Worm (Caenorhabditis elegans) whole organism, mixed stage, embryonic: Measurements from ENCODE around the gene fbxc-50.

ENCODE experiments used
- bed-3 ChIP-seq: fragments of 200-800 bp; sonication (Bioruptor generic); optimal IDR thresholded peaks from 3 replicates; lab custom pipeline; 2018; ENCODE audit warnings: mild to moderate bottlenecking, missing genetic modification characterization, moderate library complexity, missing compliant biosample characterization
- blmp-1 ChIP-seq: fragments of 150-350 bp; optimal IDR thresholded peaks from 2 replicates; lab custom pipeline; 2014; ENCODE audit warnings: missing biosample characterization, missing genetic modification characterization
- ceh-83 ChIP-seq: fragments of 200-800 bp; sonication (Bioruptor generic); optimal IDR thresholded peaks from 2 replicates; lab custom pipeline; 2018; ENCODE audit warnings: mild to moderate bottlenecking, missing genetic modification characterization, missing compliant biosample characterization
- ces-1 ChIP-seq: fragments of 150-350 bp; optimal IDR thresholded peaks from 2 replicates; lab custom pipeline; 2014; ENCODE audit warnings: missing biosample characterization, missing genetic modification reagents, missing genetic modification characterization
- cnd-1 ChIP-seq: fragments of 200-800 bp; sonication (Bioruptor generic); optimal IDR thresholded peaks from 2 replicates; lab custom pipeline; 2018; ENCODE audit warnings: mild to moderate bottlenecking, missing genetic modification characterization, missing compliant biosample characterization
- drap-1 ChIP-seq: fragments of 200-800 bp; sonication (Bioruptor generic); optimal IDR thresholded peaks from 3 replicates; lab custom pipeline; 2018; ENCODE audit warnings: mild to moderate bottlenecking, missing genetic modification characterization, missing compliant biosample characterization
- elt-1 ChIP-seq: sonication (generic microtip); optimal IDR thresholded peaks from 2 replicates; lab custom pipeline; 2017; ENCODE audit warnings: missing genetic modification characterization, mild to moderate bottlenecking, missing compliant biosample characterization, antibody characterized with exemption, moderate library complexity, borderline replicate concordance; ENCODE audit not compliant: insufficient read depth
- elt-3 ChIP-seq: fragments of 150-350 bp; optimal IDR thresholded peaks from 2 replicates; lab custom pipeline; 2014; ENCODE audit warnings: missing biosample characterization, missing genetic modification characterization
- flh-1 ChIP-seq: fragments of 200-800 bp; sonication (Bioruptor generic); optimal IDR thresholded peaks from 2 replicates; lab custom pipeline; 2018; ENCODE audit warnings: mild to moderate bottlenecking, missing genetic modification characterization, moderate library complexity, missing compliant biosample characterization
- ham-2 ChIP-seq: fragments of 200-800 bp; sonication (Bioruptor generic); optimal IDR thresholded peaks from 2 replicates; lab custom pipeline; 2018; ENCODE audit warnings: mild to moderate bottlenecking, missing genetic modification characterization, missing compliant biosample characterization
- hlh-1 ChIP-seq: fragments of 150-350 bp; optimal IDR thresholded peaks from 2 replicates; lab custom pipeline; 2014; ENCODE audit warnings: missing biosample characterization, missing genetic modification reagents, missing genetic modification characterization
- lin-13 ChIP-seq: fragments of 150-350 bp; optimal IDR thresholded peaks from 2 replicates; lab custom pipeline; 2014; ENCODE audit warnings: missing biosample characterization, missing genetic modification characterization
- lin-32 ChIP-seq: fragments of 200-800 bp; sonication (Bioruptor generic); optimal IDR thresholded peaks from 2 replicates; lab custom pipeline; 2018; ENCODE audit warnings: mild to moderate bottlenecking, missing genetic modification characterization, missing compliant biosample characterization
- lsy-2 ChIP-seq: fragments of 150-350 bp; optimal IDR thresholded peaks from 2 replicates; lab custom pipeline; 2014; ENCODE audit warnings: missing biosample characterization, missing genetic modification characterization
- mab-5 ChIP-seq: fragments of 150-350 bp; optimal IDR thresholded peaks from 2 replicates; lab custom pipeline; 2014; ENCODE audit warnings: missing biosample characterization, missing genetic modification characterization
- mep-1 ChIP-seq: fragments of 150-350 bp; optimal IDR thresholded peaks from 2 replicates; lab custom pipeline; 2017; ENCODE audit warnings: missing biosample characterization, missing genetic modification reagents, missing genetic modification characterization, inconsistent platforms
- mls-2 ChIP-seq: sonication (generic microtip); optimal IDR thresholded peaks from 2 replicates; lab custom pipeline; 2016; ENCODE audit warnings: mild to moderate bottlenecking, missing genetic modification characterization, moderate library complexity, missing compliant biosample characterization
- nhr-12 ChIP-seq: fragments of 150-350 bp; optimal IDR thresholded peaks from 2 replicates; lab custom pipeline; 2014; ENCODE audit warnings: missing biosample characterization, missing genetic modification characterization
- nhr-2 ChIP-seq: fragments of 150-350 bp; optimal IDR thresholded peaks from 2 replicates; lab custom pipeline; 2014; ENCODE audit warnings: missing biosample characterization, missing genetic modification characterization
- nhr-28 ChIP-seq: fragments of 150-350 bp; optimal IDR thresholded peaks from 2 replicates; lab custom pipeline; 2014; ENCODE audit warnings: missing biosample characterization, missing genetic modification characterization
- nhr-76 ChIP-seq: sonication (generic microtip); optimal IDR thresholded peaks from 2 replicates; lab custom pipeline; 2017; ENCODE audit warnings: missing biosample characterization, missing genetic modification characterization
- pha-4 ChIP-seq: fragments of 150-350 bp; optimal IDR thresholded peaks from 2 replicates; lab custom pipeline; 2018; ENCODE audit warnings: missing biosample characterization, missing genetic modification reagents, missing genetic modification characterization
- sem-2 ChIP-seq: fragments of 200-800 bp; sonication (Bioruptor generic); optimal IDR thresholded peaks from 2 replicates; lab custom pipeline; 2018; ENCODE audit warnings: mild to moderate bottlenecking, missing genetic modification characterization, missing compliant biosample characterization
- snpc-4 ChIP-seq: fragments of 150-350 bp; optimal IDR thresholded peaks from 2 replicates; lab custom pipeline; 2014; ENCODE audit warnings: missing biosample characterization, missing genetic modification characterization
- sptf-1 ChIP-seq: sonication (generic microtip); optimal IDR thresholded peaks from 2 replicates; lab custom pipeline; 2017; ENCODE audit warnings: mild to moderate bottlenecking, missing genetic modification characterization, moderate library complexity, missing compliant biosample characterization
- tbx-8 ChIP-seq: fragments of 200-800 bp; sonication (Bioruptor generic); optimal IDR thresholded peaks from 2 replicates; lab custom pipeline; 2018; ENCODE audit warnings: mild to moderate bottlenecking, missing genetic modification characterization, moderate library complexity, missing compliant biosample characterization
- unc-120 ChIP-seq: sonication (generic microtip); optimal IDR thresholded peaks from 2 replicates; lab custom pipeline; 2017; ENCODE audit warnings: missing genetic modification characterization, missing compliant biosample characterization; ENCODE audit not compliant: poor library complexity, severe bottlenecking
- unc-39 ChIP-seq: fragments of 150-350 bp; optimal IDR thresholded peaks from 2 replicates; lab custom pipeline; 2014; ENCODE audit warnings: missing biosample characterization, missing genetic modification characterization
- zip-8 ChIP-seq: fragments of 150-350 bp; optimal IDR thresholded peaks from 2 replicates; lab custom pipeline; 2014; ENCODE audit warnings: missing biosample characterization, missing genetic modification characterization
- ztf-11 ChIP-seq: fragments of 150-350 bp; optimal IDR thresholded peaks from 2 replicates; lab custom pipeline; 2014; ENCODE audit warnings: missing biosample characterization, missing genetic modification characterization

Gene fbxc-50

ce11 chrII:3230422-3230821 is 17.5 kb downstream of the fbxc-50 start, which contains the start of gene srh-297:
Gene srh-297 (minus strand): TSS chrII:3230522.
- no peak for TF ChIP-seq cnd-1 (tag; lab: Kevin White, UChicago)
- TF ChIP-seq lin-32: no peak
- no peak for TF ChIP-seq flh-1 (GFP tag; lab: Kevin White, UChicago)
- TF ChIP-seq pha-4: no peak
- TF ChIP-seq snpc-4 (tag; lab: Kevin White, UChicago): no peak
- no peak for TF ChIP-seq elt-1 (tag; lab: Kevin White, UChicago)
- TF ChIP-seq unc-120: no peak
- TF ChIP-seq ceh-83 (GFP tag; lab: Kevin White, UChicago): no peak
- no peak for TF ChIP-seq mls-2 (tag; lab: Kevin White, UChicago)
- TF ChIP-seq bed-3 (GFP tag; lab: Kevin White, UChicago): no peak
- TF ChIP-seq elt-3: no peak
- TF ChIP-seq mab-5 (tag; lab: Kevin White, UChicago): no peak
- no peak for TF ChIP-seq lin-13
- no peak for TF ChIP-seq blmp-1 (tag; lab: Kevin White, UChicago)
- TF ChIP-seq hlh-1 (tag; lab: Kevin White, UChicago): no peak
- TF ChIP-seq sptf-1 (tag; lab: Kevin White, UChicago): no peak
- TF ChIP-seq ces-1 (GFP tag; lab: Kevin White, UChicago): no peak
- no peak for TF ChIP-seq nhr-28

DNA sequence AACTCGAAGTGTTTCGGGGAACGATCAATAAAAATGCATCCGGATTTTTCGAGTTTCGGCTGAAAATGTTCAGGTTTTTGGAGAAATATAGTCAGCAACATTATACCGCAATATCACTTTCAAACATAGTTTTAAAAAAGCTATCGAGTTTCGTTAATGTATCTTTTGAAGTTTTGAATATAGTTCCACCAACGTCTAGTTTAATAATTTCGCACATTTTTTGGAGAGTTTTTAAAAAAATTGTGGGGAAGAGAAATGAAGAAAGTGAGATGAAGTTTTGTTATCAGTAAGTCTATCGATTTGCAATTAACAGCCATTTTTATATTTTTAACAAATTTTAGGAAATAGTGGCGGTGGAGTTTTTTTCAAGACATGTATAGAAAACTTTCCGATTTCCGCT is 22.1 kb downstream of the fbxc-50 start, which contains the start of gene ZC239.17:
TSS of gene ZC239.17 (minus strand) at position 101 of the 400 bp plus-strand sequence.
- TF ChIP-seq sptf-1 (tag; lab: Kevin White, UChicago) (no peak), ham-2 (GFP tag; lab: Kevin White, UChicago) (no peak), nhr-28 (no peak), bed-3 (GFP tag; lab: Kevin White, UChicago) (no peak), mab-5 (tag; lab: Kevin White, UChicago) (no peak), ces-1 (GFP tag; lab: Kevin White, UChicago) (no peak), elt-3 (no peak), blmp-1 (tag; lab: Kevin White, UChicago) (no peak)

- no peak for TF ChIP-seq mls-2 (tag; lab: Kevin White, UChicago)
- TF ChIP-seq mab-5 (tag; lab: Kevin White, UChicago): no peak
Observed at ce11 chrII:3225200-3225599, 22.7 kb downstream of the fbxc-50 start, which contains the start of gene ZC239.16. Gene ZC239.16 (minus strand): TSS chrII:3225319.

- TF ChIP-seq mep-1: no peak
- no peak for TF ChIP-seq ham-2 (GFP tag; lab: Kevin White, UChicago)
- no peak for TF ChIP-seq elt-1 (tag; lab: Kevin White, UChicago)
Observed at ce11 chrII:3224631-3225030, 23.3 kb downstream of the fbxc-50 start, which contains the start of gene ZC239.15. Gene ZC239.15 (minus strand): TSS chrII:3224731.

- TF ChIP-seq bed-3 (GFP tag; lab: Kevin White, UChicago) (no peak), mab-5 (tag; lab: Kevin White, UChicago) (no peak), ces-1 (GFP tag; lab: Kevin White, UChicago) (no peak), lin-32 (no peak), mep-1 (no peak), nhr-76 (tag; lab: Kevin White, UChicago) (no peak), drap-1 (GFP tag; lab: Kevin White, UChicago) (no peak), unc-39 (tag; lab: Kevin White, UChicago) (no peak), lin-13 (no peak), snpc-4 (tag; lab: Kevin White, UChicago) (no peak), nhr-12 (tag; lab: Kevin White, UChicago) (no peak), hlh-1 (tag; lab: Kevin White, UChicago) (no peak), nhr-28 (no peak), lsy-2 (tag; lab: Kevin White, UChicago) (no peak), blmp-1 (tag; lab: Kevin White, UChicago) (no peak), flh-1 (GFP tag; lab: Kevin White, UChicago) (no peak), nhr-2 (tag; lab: Kevin White, UChicago) (no peak)
Observed at ce11 chrII:3222686-3223085, 25.2 kb downstream of the fbxc-50 start, which contains the start of gene ZC239.13. Gene ZC239.13 (minus strand): TSS chrII:3222839.

DNA sequence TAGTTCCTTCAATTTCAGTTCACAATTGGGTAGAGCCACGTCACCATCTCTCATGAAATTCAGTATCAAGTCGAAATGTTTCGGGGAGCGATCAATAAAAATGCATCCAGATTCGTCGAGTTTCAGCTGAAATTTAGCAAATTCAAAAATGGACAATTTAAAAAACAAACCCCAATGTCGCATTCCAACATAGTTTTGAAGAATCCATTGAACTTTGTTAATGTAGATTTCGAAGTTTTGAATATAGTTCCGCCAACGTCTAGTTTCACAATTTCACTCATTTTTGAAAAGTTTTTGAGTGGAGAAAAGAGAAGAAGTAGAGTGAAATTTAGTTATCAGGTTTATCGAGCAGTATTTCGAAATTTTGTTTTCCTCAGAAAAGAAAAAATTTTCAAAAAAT is 26.2 kb downstream of the fbxc-50 start, which contains the start of gene ZC239.14:
TSS of gene ZC239.14 (minus strand) at position 305 of the 400 bp plus-strand sequence.
- no peak for TF ChIP-seq nhr-76 (tag; lab: Kevin White, UChicago)
- TF ChIP-seq ztf-11: no peak
- TF ChIP-seq mep-1: no peak
- no peak for TF ChIP-seq mls-2 (tag; lab: Kevin White, UChicago)
- TF ChIP-seq ces-1 (GFP tag; lab: Kevin White, UChicago): no peak
- no peak for TF ChIP-seq zip-8 (tag; lab: Kevin White, UChicago)
- TF ChIP-seq ham-2 (GFP tag; lab: Kevin White, UChicago): no peak
- TF ChIP-seq drap-1 (GFP tag; lab: Kevin White, UChicago): no peak
- TF ChIP-seq hlh-1 (tag; lab: Kevin White, UChicago): no peak
- no peak for TF ChIP-seq unc-120
- no peak for TF ChIP-seq elt-3
- no peak for TF ChIP-seq nhr-28
- TF ChIP-seq mab-5 (tag; lab: Kevin White, UChicago): no peak
- no peak for TF ChIP-seq sptf-1 (tag; lab: Kevin White, UChicago)
- TF ChIP-seq bed-3 (GFP tag; lab: Kevin White, UChicago): no peak
- TF ChIP-seq pha-4: no peak
- TF ChIP-seq tbx-8 (GFP tag; lab: Kevin White, UChicago): no peak
- no peak for TF ChIP-seq lsy-2 (tag; lab: Kevin White, UChicago)
- TF ChIP-seq sem-2: no peak
